Worm (Caenorhabditis elegans): Measurements from ENCODE around the gene T02G5.14.

Gene T02G5.14

ce11 chrII:7104794-7105613 is 20.9 kb downstream of the T02G5.14 start, which contains the start of the genes farl-11 and rpl-33 (continued):
- TF ChIP-seq arid-1 (GFP tag; conservative IDR thresholded peaks at IDR 0.05) (peak; percentile 38; the same call in 1 of the 2 replicates), mxl-2 (GFP tag; conservative IDR thresholded peaks at IDR 0.05) (no peak), mdt-29 (GFP tag; IDR thresholded peaks at IDR 0.05) (no peak), fkh-10 (GFP tag; optimal IDR thresholded peaks at IDR 0.05) (peak; percentile 58), ZK337.2 (GFP tag; IDR thresholded peaks at IDR 0.05) (no peak), daf-8 (GFP tag; IDR thresholded peaks at IDR 0.05) (no peak), ama-1 (optimal IDR thresholded peaks at IDR 0.05) (peak; percentile 11), fos-1 (tag; optimal IDR thresholded peaks at IDR 0.05) (no peak), lir-3 (tag; optimal IDR thresholded peaks at IDR 0.05) (no peak), egl-43 (GFP tag; IDR thresholded peaks at IDR 0.05) (no peak), ceh-20 (GFP tag; IDR thresholded peaks at IDR 0.05) (0 out of 2 replicates have a peak, but pooled peaks have one; percentile 41), nhr-6 (tag; optimal IDR thresholded peaks at IDR 0.05) (peak; percentile 87), lin-15B (tag; optimal IDR thresholded peaks at IDR 0.05) (peak; percentile 80), daf-12 (tag; optimal IDR thresholded peaks at IDR 0.05) (no peak), F37D6.2 (tag; optimal IDR thresholded peaks at IDR 0.05) (peak; percentile 40), ZK546.5 (tag; optimal IDR thresholded peaks at IDR 0.05) (peak; percentile 64 to 91), lin-1 (GFP tag; IDR thresholded peaks at IDR 0.05) (no peak), set-16 (GFP tag; IDR thresholded peaks at IDR 0.05) (no peak), daf-19 (GFP tag; conservative IDR thresholded peaks at IDR 0.05) (no peak)

- no peak for TF ChIP-seq T20F7.1 (GFP tag; optimal IDR thresholded peaks at IDR 0.05)
- TF ChIP-seq lin-38 (GFP tag; IDR thresholded peaks at IDR 0.05) = peak; percentile 37; the same call in 1 of the 2 replicates
- TF ChIP-seq Y48G9A.11 (GFP tag; IDR thresholded peaks at IDR 0.05) = peak; percentile 59
These were observed 22.2 kb downstream of the T02G5.14 start for ce11 chrII:7106313-7106712.

DNA sequence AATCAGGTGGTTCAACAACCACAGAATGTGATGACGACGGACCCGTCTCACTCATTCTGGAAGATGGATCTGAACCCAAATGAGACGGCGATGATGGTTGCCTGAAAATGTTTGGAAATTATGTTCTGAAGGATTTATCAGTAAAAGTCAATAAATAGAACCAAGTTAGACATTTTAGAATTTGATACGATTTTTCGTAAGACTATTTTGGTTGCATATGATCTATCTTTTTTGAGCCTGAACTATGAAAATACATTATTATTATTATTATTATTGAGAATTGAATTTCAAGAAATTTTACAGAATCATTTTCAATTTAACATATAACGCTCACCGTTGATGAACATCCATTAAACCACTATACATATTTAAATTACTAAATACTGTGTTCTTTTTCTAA is 25.8 kb downstream of the T02G5.14 start, which contains the start of gene F10E7.9:
TSS of gene F10E7.9 (minus strand) at position 101 of the 400 bp plus-strand sequence.
- TF ChIP-seq zfp-3 (GFP tag; conservative IDR thresholded peaks at IDR 0.05) (no peak), ceh-32 (tag; optimal IDR thresholded peaks at IDR 0.05; ENCODE audit: poor library complexity) (no peak), nhr-237 (tag; optimal IDR thresholded peaks at IDR 0.05) (no peak), Y105C5A.15 (GFP tag; IDR thresholded peaks at IDR 0.05) (no peak), F26F4.8 (GFP tag; conservative IDR thresholded peaks at IDR 0.05) (no peak)

ce11 chrII:7111012-7111656 is 27.0 kb downstream of the T02G5.14 start:
- TF ChIP-seq nhr-25 (tag; optimal IDR thresholded peaks at IDR 0.05; ENCODE audit: borderline replicate concordance, insufficient read depth) (no peak), lir-3 (tag; optimal IDR thresholded peaks at IDR 0.05) (no peak), zfp-3 (GFP tag; conservative IDR thresholded peaks at IDR 0.05) (no peak), ceh-32 (tag; optimal IDR thresholded peaks at IDR 0.05; ENCODE audit: poor library complexity) (no peak), gei-8 (GFP tag; optimal IDR thresholded peaks at IDR 0.05) (no peak), nhr-76 (tag; optimal IDR thresholded peaks at IDR 0.05) (no peak), hlh-30 (tag; optimal IDR thresholded peaks at IDR 0.05; ENCODE audit: insufficient read depth) (no peak), fkh-10 (GFP tag; optimal IDR thresholded peaks at IDR 0.05) (peak; percentile 45), rbr-2 (tag; optimal IDR thresholded peaks at IDR 0.05) (no peak), zip-11 (GFP tag; IDR thresholded peaks at IDR 0.05) (no peak), madf-9 (GFP tag; conservative IDR thresholded peaks at IDR 0.05) (no peak), mxl-3 (GFP tag; optimal IDR thresholded peaks at IDR 0.05) (no peak), unc-62 (GFP tag; optimal IDR thresholded peaks at IDR 0.05 in 1 of 2) (peak in 1 of 2 experiments; percentile 95), unc-62 (tag; optimal IDR thresholded peaks at IDR 0.05) (no peak), dmd-6 (GFP tag; IDR thresholded peaks at IDR 0.05) (no peak), jun-1 (tag; optimal IDR thresholded peaks at IDR 0.05) (no peak), lsy-2 (tag; optimal IDR thresholded peaks at IDR 0.05) (peak in 1 of 2 experiments; percentile 53), ama-1 (optimal IDR thresholded peaks at IDR 0.05) (no peak), hmg-1.1 (GFP tag; IDR thresholded peaks at IDR 0.05) (0 out of 2 replicates have a peak, but pooled peaks have one; percentile 9), mes-2 (tag; optimal IDR thresholded peaks at IDR 0.05; ENCODE audit: poor library complexity, severe bottlenecking) (no peak), tag-97 (GFP tag; IDR thresholded peaks at IDR 0.05) (no peak)
